Fruit fly (Drosophila melanogaster) whole organism, embryonic: ENCODE measurements around the gene CG18675.

Experiments used
- ATbp ChIP-seq: fragments of 200-800 bp; sonication (Bioruptor generic); optimal IDR thresholded peaks from 2 replicates; lab custom pipeline; 2017; ENCODE audit warnings: missing biosample characterization, mild to moderate bottlenecking, missing genetic modification characterization, missing genetic modification reagents
- CG14667 ChIP-seq: fragments of 200-800 bp; sonication (Bioruptor generic); IDR thresholded peaks from 2 replicates; pipeline ENCODE4 v1.3.6; 2022; ENCODE audit warnings: missing biosample characterization, missing genetic modification characterization
- CG15479 ChIP-seq: fragments of 200-800 bp; sonication (Bioruptor generic); optimal IDR thresholded peaks from 3 replicates; lab custom pipeline; 2019; ENCODE audit warnings: missing biosample characterization, mild to moderate bottlenecking, missing genetic modification characterization, moderate library complexity
- CG33213 ChIP-seq: fragments of 200-800 bp; sonication (Bioruptor generic); optimal IDR thresholded peaks from 3 replicates; lab custom pipeline; 2016; ENCODE audit warnings: missing biosample characterization, missing genetic modification characterization
- Nf-YA ChIP-seq: fragments of 200-800 bp; sonication (Bioruptor generic); IDR thresholded peaks from 2 replicates; pipeline ENCODE4 v1.3.6; 2022; ENCODE audit warnings: missing biosample characterization, missing genetic modification characterization
- Tbp ChIP-seq: fragments of >200 bp; optimal IDR thresholded peaks from 2 replicates; lab custom pipeline; 2018; ENCODE audit warnings: missing biosample characterization, missing genetic modification characterization

dm6 chr3L:4233603-4234277 is 60.1 kb downstream of the CG18675 start:
- no peak for TF ChIP-seq Nf-YA (GFP tag; lab: Robert Waterston, UW)
- no peak for TF ChIP-seq ATbp (GFP tag; lab: Kevin White, UChicago)
- TF ChIP-seq CG14667 (GFP tag; lab: Robert Waterston, UW): no peak
- no peak for TF ChIP-seq Tbp (GFP tag; lab: Kevin White, UChicago)
- TF ChIP-seq CG15479 (GFP tag; lab: Kevin White, UChicago): no peak
- no peak for TF ChIP-seq CG33213 (GFP tag; lab: Kevin White, UChicago)
